Worm (Caenorhabditis elegans) whole organism, L4 larva: ENCODE measurements around the gene C42D8.1.

Experiments used
- D1046.2 ChIP-seq: fragments of 200-800 bp; sonication (Bioruptor generic); IDR thresholded peaks from 2 replicates; pipeline ENCODE4 v1.3.6; 2022; ENCODE audit warnings: missing genetic modification characterization, missing compliant biosample characterization
- F26F4.8 ChIP-seq: fragments of 200-800 bp; sonication (Bioruptor generic); conservative IDR thresholded peaks from 2 replicates; pipeline ENCODE4 v1.3.6; 2022; ENCODE audit warnings: missing genetic modification characterization, missing compliant biosample characterization
- F49E8.2 ChIP-seq: sonication (generic microtip); optimal IDR thresholded peaks from 2 replicates; lab custom pipeline; 2016; ENCODE audit warnings: missing compliant biosample characterization, mild to moderate bottlenecking, missing genetic modification characterization, borderline replicate concordance
- T20F7.1 ChIP-seq: fragments of 200-800 bp; sonication (Bioruptor generic); optimal IDR thresholded peaks from 2 replicates; lab custom pipeline; 2018; ENCODE audit warnings: mild to moderate bottlenecking, missing genetic modification characterization, missing compliant biosample characterization
- Y48G9A.11 ChIP-seq: fragments of 200-800 bp; sonication (Bioruptor generic); IDR thresholded peaks from 2 replicates; pipeline ENCODE4 v1.3.6; 2022; ENCODE audit warnings: missing genetic modification reagents, missing genetic modification characterization, missing compliant biosample characterization
- Y75B8A.6 ChIP-seq: fragments of 200-800 bp; sonication (Bioruptor generic); IDR thresholded peaks from 2 replicates; pipeline ENCODE4 v1.3.6; 2022; ENCODE audit warnings: missing genetic modification reagents, missing genetic modification characterization, missing compliant biosample characterization
- ZK546.5 ChIP-seq, 2 experiments: sonication (generic microtip); optimal IDR thresholded peaks; 2 replicates each; lab custom pipeline; 2017; ENCODE audit warnings: missing biosample characterization in 2 of 2, missing genetic modification characterization in 2 of 2
- aha-1 ChIP-seq: fragments of 150-350 bp; peaks from one replicate; lab custom pipeline; 2014; ENCODE audit warnings: missing biosample characterization, missing genetic modification characterization
- arid-1 ChIP-seq: fragments of 200-800 bp; sonication (Bioruptor generic); conservative IDR thresholded peaks from 2 replicates; pipeline ENCODE4 v1.3.6; 2022; ENCODE audit warnings: missing genetic modification reagents, missing genetic modification characterization, missing compliant biosample characterization
- attf-4 ChIP-seq: sonication (generic microtip); optimal IDR thresholded peaks from 3 replicates; lab custom pipeline; 2017; ENCODE audit warnings: missing biosample characterization, missing genetic modification characterization
- ceh-20 ChIP-seq: fragments of 200-800 bp; sonication (Bioruptor generic); IDR thresholded peaks from 2 replicates; pipeline ENCODE4 v1.3.6; 2022; ENCODE audit warnings: missing genetic modification reagents, missing genetic modification characterization, missing compliant biosample characterization
- ceh-32 ChIP-seq: sonication (generic microtip); optimal IDR thresholded peaks from 2 replicates; lab custom pipeline; 2016; ENCODE audit warnings: mild to moderate bottlenecking, missing genetic modification characterization, missing compliant biosample characterization; ENCODE audit not compliant: poor library complexity
- ceh-44 ChIP-seq: fragments of 200-800 bp; sonication (Bioruptor generic); IDR thresholded peaks from 2 replicates; pipeline ENCODE4 v1.3.6; 2022; ENCODE audit warnings: missing genetic modification reagents, missing genetic modification characterization, missing compliant biosample characterization
- ceh-62 ChIP-seq: sonication (generic microtip); optimal IDR thresholded peaks from 2 replicates; lab custom pipeline; 2017; ENCODE audit warnings: missing biosample characterization, missing genetic modification characterization
- ces-1 ChIP-seq: fragments of 150-350 bp; sonication (generic microtip); optimal IDR thresholded peaks from 4 replicates; lab custom pipeline; 2014; ENCODE audit warnings: missing biosample characterization, missing genetic modification reagents, missing genetic modification characterization
- cey-2 ChIP-seq: sonication (generic microtip); optimal IDR thresholded peaks from 3 replicates; lab custom pipeline; 2017; ENCODE audit warnings: missing genetic modification characterization, mild to moderate bottlenecking, missing compliant biosample characterization, antibody characterized with exemption, borderline replicate concordance; ENCODE audit not compliant: insufficient read depth
- ctbp-1 ChIP-seq: fragments of 200-800 bp; sonication (Bioruptor generic); IDR thresholded peaks from 2 replicates; pipeline ENCODE4 v1.3.6; 2022; ENCODE audit warnings: missing genetic modification reagents, missing genetic modification characterization, missing compliant biosample characterization
- daf-19 ChIP-seq: fragments of 200-800 bp; sonication (Bioruptor generic); conservative IDR thresholded peaks from 2 replicates; pipeline ENCODE4 v1.3.6; 2022; ENCODE audit warnings: missing genetic modification characterization, missing compliant biosample characterization
- dmd-6 ChIP-seq: fragments of 200-800 bp; sonication (Bioruptor generic); IDR thresholded peaks from 2 replicates; pipeline ENCODE4 v1.3.6; 2022; ENCODE audit warnings: missing genetic modification reagents, missing genetic modification characterization, missing compliant biosample characterization
- dmd-8 ChIP-seq: fragments of 200-800 bp; sonication (Bioruptor generic); IDR thresholded peaks from 2 replicates; pipeline ENCODE4 v1.3.6; 2022; ENCODE audit warnings: missing genetic modification characterization, missing compliant biosample characterization
- dpl-1 ChIP-seq: fragments of 150-350 bp; optimal IDR thresholded peaks from 2 replicates; lab custom pipeline; 2014; ENCODE audit warnings: missing biosample characterization, missing genetic modification reagents, missing genetic modification characterization
- duxl-1 ChIP-seq: sonication (generic microtip); optimal IDR thresholded peaks from 2 replicates; lab custom pipeline; 2016; ENCODE audit warnings: mild to moderate bottlenecking, missing genetic modification characterization, moderate library complexity, missing compliant biosample characterization; ENCODE audit not compliant: poor library complexity
- egl-43 ChIP-seq: fragments of 200-800 bp; sonication (Bioruptor generic); IDR thresholded peaks from 2 replicates; pipeline ENCODE4 v1.3.6; 2022; ENCODE audit warnings: missing genetic modification reagents, missing genetic modification characterization, missing compliant biosample characterization
- hif-1 ChIP-seq, 2 experiments: sonication (generic microtip); optimal IDR thresholded peaks; 2 replicates each; lab custom pipeline; 2016 to 2017; ENCODE audit warnings: missing compliant biosample characterization in 2 of 2, missing genetic modification characterization in 2 of 2, missing genetic modification reagents in 2 of 2, missing genotype in 2 of 2, mild to moderate bottlenecking in 1 of 2
- jun-1 ChIP-seq: fragments of 150-350 bp; optimal IDR thresholded peaks from 2 replicates; lab custom pipeline; 2014; ENCODE audit warnings: missing biosample characterization, missing genetic modification reagents, missing genetic modification characterization
- lim-7 ChIP-seq: fragments of 200-800 bp; sonication (Bioruptor generic); IDR thresholded peaks from 2 replicates; pipeline ENCODE4 v1.3.6; 2022; ENCODE audit warnings: missing genetic modification characterization, missing compliant biosample characterization
- lin-1 ChIP-seq: fragments of 200-800 bp; sonication (Bioruptor generic); IDR thresholded peaks from 2 replicates; pipeline ENCODE4 v1.3.6; 2022; ENCODE audit warnings: missing genetic modification reagents, missing genetic modification characterization, missing compliant biosample characterization
- lin-15B ChIP-seq: fragments of 150-350 bp; sonication (generic microtip); optimal IDR thresholded peaks from 3 replicates; lab custom pipeline; 2014; ENCODE audit warnings: missing biosample characterization, missing genetic modification characterization
- lin-38 ChIP-seq: fragments of 200-800 bp; sonication (Bioruptor generic); IDR thresholded peaks from 2 replicates; pipeline ENCODE4 v1.3.6; 2022; ENCODE audit warnings: missing genetic modification reagents, missing genetic modification characterization, missing compliant biosample characterization
- lin-39 ChIP-seq: fragments of 150-350 bp; optimal IDR thresholded peaks from 2 replicates; lab custom pipeline; 2014; ENCODE audit warnings: missing biosample characterization, missing genetic modification reagents, missing genetic modification characterization
- lir-3 ChIP-seq: sonication (generic microtip); optimal IDR thresholded peaks from 2 replicates; lab custom pipeline; 2016; ENCODE audit warnings: mild to moderate bottlenecking, missing genetic modification characterization, missing compliant biosample characterization
- lsy-2 ChIP-seq, 2 experiments: fragments of 150-350 bp in 1 of 2; sonication (generic microtip) in 1 of 2; optimal IDR thresholded peaks; 2 replicates each; lab custom pipeline; 2014 to 2017; ENCODE audit warnings: missing biosample characterization in 2 of 2, missing genetic modification characterization in 2 of 2
- madf-5 ChIP-seq, 2 experiments: fragments of 200-800 bp; sonication (Bioruptor generic); IDR thresholded peaks; 2 replicates each; pipeline ENCODE4 v1.3.6; 2022; ENCODE audit warnings: missing compliant biosample characterization in 2 of 2, missing genetic modification characterization in 2 of 2
- madf-9 ChIP-seq: fragments of 200-800 bp; sonication (Bioruptor generic); conservative IDR thresholded peaks from 2 replicates; pipeline ENCODE4 v1.3.6; 2022; ENCODE audit warnings: missing genetic modification reagents, missing genetic modification characterization, missing compliant biosample characterization
- mdt-29 ChIP-seq: fragments of 200-800 bp; sonication (Bioruptor generic); IDR thresholded peaks from 2 replicates; pipeline ENCODE4 v1.3.6; 2022; ENCODE audit warnings: missing genetic modification reagents, missing genetic modification characterization, missing compliant biosample characterization
- mxl-3 ChIP-seq: fragments of 200-800 bp; sonication (Bioruptor generic); optimal IDR thresholded peaks from 2 replicates; lab custom pipeline; 2018; ENCODE audit warnings: mild to moderate bottlenecking, missing genetic modification characterization, missing compliant biosample characterization
- nhr-10 ChIP-seq: fragments of 150-350 bp; optimal IDR thresholded peaks from 2 replicates; lab custom pipeline; 2014; ENCODE audit warnings: missing biosample characterization, missing genetic modification characterization
- nhr-237 ChIP-seq: sonication (generic microtip); optimal IDR thresholded peaks from 2 replicates; lab custom pipeline; 2017; ENCODE audit warnings: missing biosample characterization, missing genetic modification characterization
- nhr-25 ChIP-seq: sonication (generic microtip); optimal IDR thresholded peaks from 2 replicates; lab custom pipeline; 2017; ENCODE audit warnings: missing genetic modification characterization, mild to moderate bottlenecking, missing compliant biosample characterization, antibody characterized with exemption, moderate library complexity, borderline replicate concordance; ENCODE audit not compliant: insufficient read depth
- nhr-42 ChIP-seq: fragments of 200-800 bp; sonication (Bioruptor generic); IDR thresholded peaks from 2 replicates; pipeline ENCODE4 v1.3.6; 2022; ENCODE audit warnings: missing genetic modification characterization, missing compliant biosample characterization
- nhr-48 ChIP-seq: sonication (generic microtip); optimal IDR thresholded peaks from 2 replicates; lab custom pipeline; 2016; ENCODE audit warnings: mild to moderate bottlenecking, missing genetic modification characterization, missing compliant biosample characterization
- nhr-77 ChIP-seq: fragments of 150-350 bp; optimal IDR thresholded peaks from 2 replicates; lab custom pipeline; 2014; ENCODE audit warnings: missing biosample characterization, missing genetic modification characterization
- pha-4 ChIP-seq, 2 experiments: fragments of 150-350 bp in 1 of 2; fragments of 200-800 bp in 1 of 2; sonication (Bioruptor generic) in 1 of 2; IDR thresholded peaks in 1 of 2; optimal IDR thresholded peaks in 1 of 2; 2 replicates each; pipeline versions ENCODE4 v1.3.6 to Lab custom; 2014 to 2022; ENCODE audit warnings: missing genetic modification characterization in 2 of 2, missing genetic modification reagents in 2 of 2, missing biosample characterization in 1 of 2, missing compliant biosample characterization in 1 of 2
- pqm-1 ChIP-seq: sonication (generic microtip); optimal IDR thresholded peaks from 2 replicates; lab custom pipeline; 2017; ENCODE audit warnings: missing biosample characterization, missing genetic modification characterization
- sdz-12 ChIP-seq: fragments of 200-800 bp; sonication (Bioruptor generic); optimal IDR thresholded peaks from 2 replicates; lab custom pipeline; 2018; ENCODE audit warnings: mild to moderate bottlenecking, missing genetic modification characterization, missing compliant biosample characterization
- snpc-4 ChIP-seq: fragments of 150-350 bp; optimal IDR thresholded peaks from 2 replicates; lab custom pipeline; 2014; ENCODE audit warnings: missing biosample characterization, missing genetic modification characterization
- tag-97 ChIP-seq: fragments of 200-800 bp; sonication (Bioruptor generic); IDR thresholded peaks from 2 replicates; pipeline ENCODE4 v1.3.6; 2022; ENCODE audit warnings: missing genetic modification characterization, missing compliant biosample characterization
- unc-130 ChIP-seq: sonication (generic microtip); optimal IDR thresholded peaks from 2 replicates; lab custom pipeline; 2016; ENCODE audit warnings: missing genetic modification reagents, missing genetic modification characterization, missing compliant biosample characterization
- zfp-2 ChIP-seq: sonication (generic microtip); optimal IDR thresholded peaks from 2 replicates; lab custom pipeline; 2016; ENCODE audit warnings: mild to moderate bottlenecking, missing genetic modification characterization, missing compliant biosample characterization
- ztf-11 ChIP-seq: fragments of 150-350 bp; optimal IDR thresholded peaks from 2 replicates; lab custom pipeline; 2014; ENCODE audit warnings: missing biosample characterization, missing genetic modification characterization

Gene C42D8.1

ce11 chrX:5085465-5085864 lies 23.8 kb upstream of the C42D8.1 start (continued):
- TF ChIP-seq sdz-12 (peak; percentile 74), attf-4 (tag; lab: Kevin White, UChicago) (peak; percentile 30), T20F7.1 (peak; percentile 73), duxl-1 (tag; lab: Kevin White, UChicago) (peak; percentile 78), dpl-1 (peak; percentile 35), lin-38 (peak; percentile 81), snpc-4 (tag; lab: Kevin White, UChicago) (no peak), tag-97 (GFP tag; lab: Robert Waterston, UW) (no peak), D1046.2 (GFP tag; lab: Robert Waterston, UW) (peak; percentile 86), nhr-77 (tag; lab: Kevin White, UChicago) (peak; percentile 72), lim-7 (GFP tag; lab: Robert Waterston, UW) (peak; percentile 93), arid-1 (GFP tag; lab: Robert Waterston, UW) (peak; percentile 84), pqm-1 (tag; lab: Kevin White, UChicago) (peak; percentile 10), unc-130 (GFP tag; lab: Kevin White, UChicago) (peak; percentile 54), pha-4 (GFP tag; IDR thresholded peaks at IDR 0.05; lab: Robert Waterston, UW) (peak; percentile 88), pha-4 (tag; optimal IDR thresholded peaks at IDR 0.05; lab: Kevin White, UChicago) (peak; percentile 41), daf-19 (GFP tag; lab: Robert Waterston, UW) (peak; percentile 94), nhr-48 (peak; percentile 87), nhr-25 (tag; lab: Kevin White, UChicago) (peak; percentile 79), lsy-2 (tag; optimal IDR thresholded peaks at IDR 0.05; lab: Kevin White, UChicago) (peak; percentile 23 to 80), cey-2 (no peak), madf-9 (GFP tag; lab: Robert Waterston, UW) (peak; percentile 91), nhr-237 (tag; lab: Kevin White, UChicago) (no peak), ZK546.5 (tag; optimal IDR thresholded peaks at IDR 0.05; lab: Kevin White, UChicago) (no peak), F49E8.2 (peak; percentile 75), ceh-62 (no peak), ztf-11 (tag; lab: Kevin White, UChicago) (no peak), mdt-29 (GFP tag; lab: Robert Waterston, UW) (peak; percentile 87), nhr-10 (tag; lab: Kevin White, UChicago) (no peak), lir-3 (tag; lab: Kevin White, UChicago) (peak; percentile 75), mxl-3 (peak; percentile 65), F26F4.8 (GFP tag; lab: Robert Waterston, UW) (peak; percentile 82; the same call in 1 of the 2 replicates), nhr-42 (peak; percentile 82), lin-15B (no peak), ceh-20 (GFP tag; lab: Robert Waterston, UW) (peak; percentile 93), ceh-32 (tag; lab: Kevin White, UChicago) (peak; percentile 30), zfp-2 (peak; percentile 68), dmd-6 (GFP tag; lab: Robert Waterston, UW) (peak; percentile 81), hif-1 (tag; optimal IDR thresholded peaks at IDR 0.05; lab: Kevin White, UChicago) (peak; percentile 10 to 76), Y48G9A.11 (GFP tag; lab: Robert Waterston, UW) (peak; percentile 84), lin-1 (peak; percentile 88), madf-5 (GFP tag; IDR thresholded peaks at IDR 0.05; lab: Robert Waterston, UW) (peak; percentile 90 to 92), jun-1 (peak; percentile 3), egl-43 (GFP tag; lab: Robert Waterston, UW) (peak; percentile 98), lin-39 (tag; lab: Kevin White, UChicago) (no peak), ces-1 (GFP tag; lab: Kevin White, UChicago) (peak; percentile 39), aha-1 (tag; lab: Kevin White, UChicago) (peak; percentile 98), ceh-44 (GFP tag; lab: Robert Waterston, UW) (peak; percentile 60; the same call in 1 of the 2 replicates), ctbp-1 (peak; percentile 93), Y75B8A.6 (GFP tag; lab: Robert Waterston, UW) (peak; percentile 89; the same call in 1 of the 2 replicates), dmd-8 (GFP tag; lab: Robert Waterston, UW) (peak; percentile 89)
